Fruit fly (Drosophila melanogaster) whole organism, embryonic: ENCODE data around the gene Ir40a.

ENCODE experiments used
- Abd-B ChIP-seq: fragments of 200-800 bp; sonication (Bioruptor generic); optimal IDR thresholded peaks from 2 replicates; lab custom pipeline; 2018; ENCODE audit warnings: missing biosample characterization, mild to moderate bottlenecking, missing genetic modification characterization, moderate library complexity
- Asciz ChIP-seq: fragments of 200-800 bp; sonication (Bioruptor generic); optimal IDR thresholded peaks from 2 replicates; lab custom pipeline; 2017; ENCODE audit warnings: missing biosample characterization, mild to moderate bottlenecking, missing genetic modification characterization, missing genetic modification reagents
- Atf6 ChIP-seq: fragments of 200-800 bp; sonication (Bioruptor generic); IDR thresholded peaks from 2 replicates; pipeline ENCODE4 v1.3.6; 2022; ENCODE audit warnings: missing biosample characterization, missing genetic modification characterization
- CG10147 ChIP-seq: fragments of 200-800 bp; sonication (Bioruptor generic); optimal IDR thresholded peaks from 2 replicates; lab custom pipeline; 2019; ENCODE audit warnings: missing biosample characterization, mild to moderate bottlenecking, missing genetic modification characterization, moderate library complexity
- CG10267 ChIP-seq: fragments of 200-800 bp; sonication (Bioruptor generic); optimal IDR thresholded peaks from 2 replicates; lab custom pipeline; 2018; ENCODE audit warnings: missing biosample characterization, mild to moderate bottlenecking, missing genetic modification characterization, moderate library complexity
- CG11504 ChIP-seq: fragments of 200-800 bp; sonication (Bioruptor generic); optimal IDR thresholded peaks from 3 replicates; lab custom pipeline; 2019; ENCODE audit warnings: missing biosample characterization, mild to moderate bottlenecking, missing genetic modification characterization, moderate library complexity
- CG12299 ChIP-seq: fragments of 200-800 bp; sonication (Bioruptor generic); optimal IDR thresholded peaks from 2 replicates; lab custom pipeline; 2018; ENCODE audit warnings: missing biosample characterization, mild to moderate bottlenecking, missing genetic modification characterization
- CG14441 ChIP-seq: fragments of 200-800 bp; sonication (Bioruptor generic); IDR thresholded peaks from 2 replicates; pipeline ENCODE4 v1.3.6; 2022; ENCODE audit warnings: missing biosample characterization, missing genetic modification characterization
- CG14667 ChIP-seq: fragments of 200-800 bp; sonication (Bioruptor generic); IDR thresholded peaks from 2 replicates; pipeline ENCODE4 v1.3.6; 2022; ENCODE audit warnings: missing biosample characterization, missing genetic modification characterization
- CG15514 ChIP-seq: fragments of 200-800 bp; sonication (Bioruptor generic); optimal IDR thresholded peaks from 3 replicates; lab custom pipeline; 2017; ENCODE audit warnings: missing biosample characterization, missing genetic modification characterization, mild to moderate bottlenecking, moderate library complexity, missing genetic modification reagents
- CG15601 ChIP-seq: fragments of 200-800 bp; sonication (Bioruptor generic); optimal IDR thresholded peaks from 3 replicates; lab custom pipeline; 2019; ENCODE audit warnings: missing biosample characterization, mild to moderate bottlenecking, missing genetic modification characterization, moderate library complexity
- CG17186 ChIP-seq: fragments of 200-800 bp; sonication (Bioruptor generic); optimal IDR thresholded peaks from 3 replicates; lab custom pipeline; 2017; ENCODE audit warnings: missing biosample characterization, missing genetic modification reagents, missing genetic modification characterization
- CG18619 ChIP-seq: fragments of 200-800 bp; sonication (Bioruptor generic); optimal IDR thresholded peaks from 3 replicates; lab custom pipeline; 2017; ENCODE audit warnings: missing biosample characterization, mild to moderate bottlenecking, missing genetic modification characterization
- CG18764 ChIP-seq: fragments of 200-800 bp; sonication (Bioruptor generic); optimal IDR thresholded peaks from 3 replicates; lab custom pipeline; 2016; ENCODE audit warnings: missing biosample characterization, missing genetic modification characterization
- CG2889 ChIP-seq: fragments of 200-800 bp; sonication (Bioruptor generic); IDR thresholded peaks from 3 replicates; pipeline ENCODE4 v1.3.6; 2022; ENCODE audit warnings: missing biosample characterization, missing genetic modification characterization
- CG4707 ChIP-seq: fragments of 200-800 bp; sonication (Bioruptor generic); optimal IDR thresholded peaks from 2 replicates; lab custom pipeline; 2018; ENCODE audit warnings: missing biosample characterization, mild to moderate bottlenecking, missing genetic modification characterization, moderate library complexity
- CG5180 ChIP-seq: fragments of 200-800 bp; sonication (Bioruptor generic); optimal IDR thresholded peaks from 3 replicates; lab custom pipeline; 2017; ENCODE audit warnings: missing biosample characterization, missing genetic modification characterization, mild to moderate bottlenecking, moderate library complexity, missing genetic modification reagents
- CG6272 ChIP-seq: fragments of 200-800 bp; sonication (Bioruptor generic); IDR thresholded peaks from 2 replicates; pipeline ENCODE4 v1.3.6; 2022; ENCODE audit warnings: missing biosample characterization, missing genetic modification characterization
- CG7745 ChIP-seq: fragments of 200-800 bp; sonication (Bioruptor generic); optimal IDR thresholded peaks from 2 replicates; lab custom pipeline; 2018; ENCODE audit warnings: missing biosample characterization, mild to moderate bottlenecking, missing genetic modification characterization, moderate library complexity
- CG7987 ChIP-seq: fragments of 200-800 bp; sonication (Bioruptor generic); optimal IDR thresholded peaks from 2 replicates; lab custom pipeline; 2018; ENCODE audit warnings: missing biosample characterization, mild to moderate bottlenecking, missing genetic modification characterization, moderate library complexity
- D19B ChIP-seq: fragments of 200-800 bp; sonication (Bioruptor generic); optimal IDR thresholded peaks from 2 replicates; lab custom pipeline; 2017; ENCODE audit warnings: missing biosample characterization, mild to moderate bottlenecking, missing genetic modification characterization
- Dek ChIP-seq: fragments of 200-800 bp; sonication (Bioruptor generic); optimal IDR thresholded peaks from 3 replicates; lab custom pipeline; 2019; ENCODE audit warnings: missing biosample characterization, mild to moderate bottlenecking, missing genetic modification characterization, moderate library complexity
- Max ChIP-seq: fragments of 200-800 bp; sonication (Bioruptor generic); optimal IDR thresholded peaks from 2 replicates; lab custom pipeline; 2016; ENCODE audit warnings: missing biosample characterization, mild to moderate bottlenecking, missing genetic modification characterization
- Myb ChIP-seq: fragments of 200-800 bp; sonication (Bioruptor generic); optimal IDR thresholded peaks from 2 replicates; lab custom pipeline; 2016; ENCODE audit warnings: missing biosample characterization, missing genetic modification characterization
- NC2β ChIP-seq: fragments of 200-800 bp; sonication (Bioruptor generic); optimal IDR thresholded peaks from 2 replicates; lab custom pipeline; 2016; ENCODE audit warnings: missing biosample characterization, missing genetic modification characterization
- NFAT ChIP-seq: fragments of 200-800 bp; sonication (Bioruptor generic); IDR thresholded peaks from 2 replicates; pipeline ENCODE4 v1.3.6; 2022; ENCODE audit warnings: missing biosample characterization, missing genetic modification characterization
- Ssrp ChIP-seq: fragments of 200-800 bp; sonication (Bioruptor generic); optimal IDR thresholded peaks from 2 replicates; lab custom pipeline; 2018; ENCODE audit warnings: missing biosample characterization, mild to moderate bottlenecking, missing genetic modification characterization, moderate library complexity
- br ChIP-seq: fragments of >200 bp; optimal IDR thresholded peaks from 2 replicates; lab custom pipeline; 2017
- crol ChIP-seq: fragments of 200-800 bp; sonication (Bioruptor generic); IDR thresholded peaks from 2 replicates; pipeline ENCODE4 v1.3.6; 2022; ENCODE audit warnings: missing biosample characterization, missing genetic modification characterization
- crp ChIP-seq, 2 experiments: fragments of 200-800 bp; sonication (Bioruptor generic); optimal IDR thresholded peaks; 2 replicates in 1 of 2; 3 replicates in 1 of 2; lab custom pipeline; 2017; ENCODE audit warnings: missing biosample characterization in 2 of 2, missing genetic modification characterization in 2 of 2, mild to moderate bottlenecking in 1 of 2, moderate library complexity in 1 of 2
- dati ChIP-seq: fragments of 200-800 bp; sonication (Bioruptor generic); IDR thresholded peaks from 2 replicates; pipeline ENCODE4 v1.3.6; 2022; ENCODE audit warnings: missing biosample characterization, missing genetic modification characterization
- disco-r ChIP-seq: fragments of 200-800 bp; sonication (Bioruptor generic); optimal IDR thresholded peaks from 2 replicates; lab custom pipeline; 2016; ENCODE audit warnings: missing biosample characterization, missing genetic modification characterization
- dm ChIP-seq: fragments of 200-800 bp; sonication (Bioruptor generic); optimal IDR thresholded peaks from 3 replicates; lab custom pipeline; 2016; ENCODE audit warnings: missing biosample characterization, missing genetic modification characterization
- dysf ChIP-seq: fragments of 200-800 bp; sonication (Bioruptor generic); IDR thresholded peaks from 3 replicates; pipeline ENCODE4 v1.3.6; 2022; ENCODE audit warnings: missing biosample characterization, missing genetic modification characterization
- gsb ChIP-seq: fragments of 200-800 bp; sonication (Bioruptor generic); IDR thresholded peaks from 2 replicates; pipeline ENCODE4 v1.3.6; 2022; ENCODE audit warnings: missing biosample characterization, missing genetic modification characterization
- gt ChIP-seq: fragments of 200-800 bp; sonication (Bioruptor generic); IDR thresholded peaks from 2 replicates; pipeline ENCODE4 v1.3.6; 2022; ENCODE audit warnings: missing biosample characterization, missing genetic modification characterization
- hb ChIP-seq: fragments of 200-800 bp; sonication (Bioruptor generic); IDR thresholded peaks from 3 replicates; pipeline ENCODE4 v1.3.6; 2022; ENCODE audit warnings: missing biosample characterization, missing genetic modification characterization; ENCODE audit not compliant: partially characterized antibody
- hbn ChIP-seq: fragments of 200-800 bp; sonication (Bioruptor generic); IDR thresholded peaks from 2 replicates; pipeline ENCODE4 v1.3.6; 2022; ENCODE audit warnings: missing biosample characterization, missing genetic modification characterization; ENCODE audit not compliant: partially characterized antibody
- inv ChIP-seq: fragments of 200-800 bp; sonication (Bioruptor generic); IDR thresholded peaks from 2 replicates; pipeline ENCODE4 v1.3.6; 2022; ENCODE audit warnings: missing biosample characterization, missing genetic modification characterization; ENCODE audit not compliant: partially characterized antibody
- knrl ChIP-seq: fragments of 200-800 bp; sonication (Bioruptor generic); IDR thresholded peaks from 3 replicates; pipeline ENCODE4 v1.3.6; 2022; ENCODE audit warnings: missing biosample characterization, missing genetic modification characterization; ENCODE audit not compliant: partially characterized antibody
- nerfin-2 ChIP-seq: fragments of 200-800 bp; sonication (Bioruptor generic); IDR thresholded peaks from 2 replicates; pipeline ENCODE4 v1.3.6; 2022; ENCODE audit warnings: missing biosample characterization, missing genetic modification characterization; ENCODE audit not compliant: partially characterized antibody
- pfk ChIP-seq: fragments of 200-800 bp; sonication (Bioruptor generic); optimal IDR thresholded peaks from 2 replicates; lab custom pipeline; 2018; ENCODE audit warnings: missing biosample characterization, mild to moderate bottlenecking, missing genetic modification characterization, moderate library complexity
- pita ChIP-seq: fragments of 200-800 bp; sonication (Bioruptor generic); optimal IDR thresholded peaks from 2 replicates; lab custom pipeline; 2017; ENCODE audit warnings: missing biosample characterization, mild to moderate bottlenecking, missing genetic modification characterization
- pnt ChIP-seq: fragments of 200-800 bp; sonication (Bioruptor generic); optimal IDR thresholded peaks from 3 replicates; lab custom pipeline; 2016; ENCODE audit warnings: missing biosample characterization, missing genetic modification characterization
- pzg ChIP-seq: fragments of 200-800 bp; sonication (Bioruptor generic); optimal IDR thresholded peaks from 3 replicates; lab custom pipeline; 2018; ENCODE audit warnings: missing biosample characterization, mild to moderate bottlenecking, missing genetic modification characterization, moderate library complexity
- row ChIP-seq: fragments of 200-800 bp; sonication (Bioruptor generic); IDR thresholded peaks from 3 replicates; pipeline ENCODE4 v1.3.6; 2022; ENCODE audit warnings: missing biosample characterization, missing genetic modification characterization
- sens-2 ChIP-seq: fragments of 200-800 bp; sonication (Bioruptor generic); IDR thresholded peaks from 2 replicates; pipeline ENCODE4 v1.3.6; 2022; ENCODE audit warnings: missing biosample characterization, missing genetic modification characterization
- sim ChIP-seq: fragments of 200-800 bp; sonication (Bioruptor generic); IDR thresholded peaks from 2 replicates; pipeline ENCODE4 v1.3.6; 2022; ENCODE audit warnings: missing biosample characterization, missing genetic modification characterization
- slou ChIP-seq: fragments of 200-800 bp; sonication (Bioruptor generic); optimal IDR thresholded peaks from 3 replicates; lab custom pipeline; 2016; ENCODE audit warnings: missing biosample characterization, missing genetic modification characterization
- stc ChIP-seq: fragments of 200-800 bp; sonication (Bioruptor generic); IDR thresholded peaks from 2 replicates; pipeline ENCODE4 v1.3.6; 2022; ENCODE audit warnings: missing biosample characterization, missing genetic modification characterization
- sug ChIP-seq: fragments of 200-800 bp; optimal IDR thresholded peaks from 2 replicates; lab custom pipeline; 2019; ENCODE audit warnings: missing biosample characterization, mild to moderate bottlenecking, missing genetic modification characterization, moderate library complexity

The Ir40a gene

dm6 chr2L:22247455-22248058, 33.4 kb upstream of the Ir40a start, which contains the start of gene RpL21 (continued):
- no peak for TF ChIP-seq pnt
- TF ChIP-seq Myb (GFP tag; lab: Kevin White, UChicago): no peak
- TF ChIP-seq CG4707 (GFP tag; lab: Kevin White, UChicago): no peak
- TF ChIP-seq row (GFP tag; lab: Robert Waterston, UW): peak; percentile 80
- no peak for TF ChIP-seq CG11504 (tag; lab: Kevin White, UChicago)
- TF ChIP-seq CG7745 (tag; lab: Kevin White, UChicago): no peak
- no peak for TF ChIP-seq pita (GFP tag; lab: Kevin White, UChicago)
- TF ChIP-seq dysf (GFP tag; lab: Robert Waterston, UW): no peak
- TF ChIP-seq nerfin-2 (GFP tag; lab: Robert Waterston, UW): no peak
- TF ChIP-seq CG14667 (GFP tag; lab: Robert Waterston, UW): no peak
- no peak for TF ChIP-seq Ssrp (tag; lab: Kevin White, UChicago)
- TF ChIP-seq NC2β (GFP tag; lab: Kevin White, UChicago): peak; percentile 28
- TF ChIP-seq CG10147 (GFP tag; lab: Kevin White, UChicago): no peak
- TF ChIP-seq hbn (GFP tag; lab: Robert Waterston, UW): no peak
- TF ChIP-seq slou (GFP tag; lab: Kevin White, UChicago): peak; percentile 2
- no peak for TF ChIP-seq NFAT
- TF ChIP-seq CG15514: peak; percentile 6
- TF ChIP-seq CG5180: no peak
- no peak for TF ChIP-seq gsb (GFP tag; lab: Robert Waterston, UW)
- no peak for TF ChIP-seq CG15601 (tag; lab: Kevin White, UChicago)
- TF ChIP-seq hb (GFP tag; lab: Robert Waterston, UW): no peak
- TF ChIP-seq dm (GFP tag; lab: Kevin White, UChicago): peak; percentile 75
- no peak for TF ChIP-seq gt
- TF ChIP-seq disco-r (GFP tag; lab: Kevin White, UChicago): no peak
- no peak for TF ChIP-seq CG17186 (GFP tag; lab: Kevin White, UChicago)
- no peak for TF ChIP-seq br
- no peak for TF ChIP-seq CG12299 (tag; lab: Kevin White, UChicago)
- TF ChIP-seq sug: no peak
- TF ChIP-seq CG2889: no peak
- TF ChIP-seq CG7987 (GFP tag; lab: Kevin White, UChicago): no peak
- no peak for TF ChIP-seq D19B (GFP tag; lab: Kevin White, UChicago)
- TF ChIP-seq knrl: no peak
- peak; percentile 44 for TF ChIP-seq pzg (GFP tag; lab: Kevin White, UChicago)
- no peak for TF ChIP-seq CG18764 (GFP tag; lab: Kevin White, UChicago)
- no peak for TF ChIP-seq CG6272 (GFP tag; lab: Robert Waterston, UW)
- TF ChIP-seq Max (GFP tag; lab: Kevin White, UChicago): no peak
- TF ChIP-seq dati (GFP tag; lab: Robert Waterston, UW): no peak
- no peak for TF ChIP-seq CG14441 (GFP tag; lab: Robert Waterston, UW)
- peak; percentile 65 for TF ChIP-seq Abd-B
- no peak for TF ChIP-seq CG18619 (GFP tag; lab: Kevin White, UChicago)
- TF ChIP-seq crol: no peak
- no peak for TF ChIP-seq Dek
- TF ChIP-seq sim (GFP tag; lab: Robert Waterston, UW): no peak
- TF ChIP-seq sens-2 (GFP tag; lab: Robert Waterston, UW): no peak
- TF ChIP-seq Asciz: no peak
- no peak for TF ChIP-seq stc (GFP tag; lab: Robert Waterston, UW)
- TF ChIP-seq crp (GFP tag; optimal IDR thresholded peaks at IDR 0.05; lab: Kevin White, UChicago): no peak
- no peak for TF ChIP-seq inv
- TF ChIP-seq CG10267 (tag; lab: Kevin White, UChicago): no peak
- peak; percentile 31 for TF ChIP-seq pfk
- TF ChIP-seq Atf6 (GFP tag; lab: Robert Waterston, UW): no peak
